Worm (Caenorhabditis elegans): Measurements from ENCODE around the gene F40A3.6.

- TF ChIP-seq W03F9.2 (tag; optimal IDR thresholded peaks at IDR 0.05) (no peak), him-1 (tag; optimal IDR thresholded peaks at IDR 0.05) (no peak)
Measured at ce11 chrV:7870707-7871106, 23.0 kb downstream of the F40A3.6 start, which contains the start of gene nipi-4.
